Worm (Caenorhabditis elegans) whole organism, L1 larva: ENCODE data around the gene exc-7.

Experiments
- C04F5.9 ChIP-seq: sonication (generic microtip); optimal IDR thresholded peaks from 2 replicates; lab custom pipeline; 2016; ENCODE audit warnings: missing genetic modification characterization, missing compliant biosample characterization
- C16A3.4 ChIP-seq: fragments of 150-350 bp; optimal IDR thresholded peaks from 2 replicates; lab custom pipeline; 2014; ENCODE audit warnings: missing biosample characterization, missing genetic modification characterization
- F16B12.6 ChIP-seq: fragments of 150-350 bp; optimal IDR thresholded peaks from 2 replicates; lab custom pipeline; 2014; ENCODE audit warnings: missing biosample characterization, missing genetic modification characterization
- Y116A8C.19 ChIP-seq: sonication (generic microtip); optimal IDR thresholded peaks from 2 replicates; lab custom pipeline; 2016; ENCODE audit warnings: missing compliant biosample characterization, missing genetic modification characterization, borderline replicate concordance
- aha-1 ChIP-seq: fragments of 150-350 bp; optimal IDR thresholded peaks from 2 replicates; lab custom pipeline; 2014; ENCODE audit warnings: missing biosample characterization, missing genetic modification characterization
- ama-1 ChIP-seq: fragments of 150-350 bp; optimal IDR thresholded peaks from 2 replicates; lab custom pipeline; 2014
- ceh-63 ChIP-seq: fragments of 200-800 bp; sonication (Bioruptor generic); optimal IDR thresholded peaks from 2 replicates; lab custom pipeline; 2018; ENCODE audit warnings: mild to moderate bottlenecking, missing genetic modification characterization, missing compliant biosample characterization
- ceh-82 ChIP-seq, 3 experiments: fragments of 150-350 bp in 1 of 3; sonication (generic microtip) in 2 of 3; optimal IDR thresholded peaks; 2 replicates each; lab custom pipeline; 2014 to 2017; ENCODE audit warnings: missing biosample characterization in 3 of 3, missing genetic modification characterization in 3 of 3
- ceh-88 ChIP-seq: fragments of 200-800 bp; sonication (Bioruptor generic); IDR thresholded peaks from 2 replicates; pipeline ENCODE4 v1.3.6; 2022; ENCODE audit warnings: missing genetic modification characterization, missing compliant biosample characterization
- ceh-90 ChIP-seq: sonication (generic microtip); optimal IDR thresholded peaks from 2 replicates; lab custom pipeline; 2016; ENCODE audit warnings: missing genetic modification characterization, missing compliant biosample characterization
- ces-1 ChIP-seq: fragments of 150-350 bp; optimal IDR thresholded peaks from 2 replicates; lab custom pipeline; 2014; ENCODE audit warnings: missing biosample characterization, missing genetic modification reagents, missing genetic modification characterization
- dpl-1 ChIP-seq, 3 experiments: fragments of 150-350 bp in 2 of 3; sonication (generic microtip) in 1 of 3; optimal IDR thresholded peaks; 2 replicates each; lab custom pipeline; 2014 to 2017; ENCODE audit warnings: missing biosample characterization in 3 of 3, missing genetic modification characterization in 3 of 3, missing genetic modification reagents in 3 of 3
- efl-1 ChIP-seq, 4 experiments: fragments of 150-350 bp; optimal IDR thresholded peaks in 3 of 4; peaks in 1 of 4; 1 replicate in 1 of 4; 2 replicates in 3 of 4; lab custom pipeline; 2014; ENCODE audit warnings: missing biosample characterization in 2 of 4, missing genetic modification characterization in 2 of 4, missing genetic modification reagents in 2 of 4
- efl-3 ChIP-seq: fragments of 200-800 bp; sonication (Bioruptor generic); optimal IDR thresholded peaks from 2 replicates; lab custom pipeline; 2018; ENCODE audit warnings: mild to moderate bottlenecking, missing genetic modification characterization, missing compliant biosample characterization
- egl-13 ChIP-seq: sonication (generic microtip); optimal IDR thresholded peaks from 2 replicates; lab custom pipeline; 2016; ENCODE audit warnings: missing genotype, missing genetic modification reagents, missing genetic modification characterization, missing compliant biosample characterization
- elt-2 ChIP-seq: sonication (generic microtip); optimal IDR thresholded peaks from 2 replicates; lab custom pipeline; 2016; ENCODE audit warnings: missing genetic modification characterization, mild to moderate bottlenecking, inconsistent platforms, missing compliant biosample characterization, missing genetic modification reagents
- elt-3 ChIP-seq, 6 experiments: fragments of 150-350 bp in 1 of 6; sonication (generic microtip); optimal IDR thresholded peaks; 2 replicates each; lab custom pipeline; 2017 to 2018; ENCODE audit warnings: missing biosample characterization in 6 of 6, missing genetic modification characterization in 6 of 6, inconsistent platforms in 1 of 6
- ets-5 ChIP-seq: fragments of 200-800 bp; sonication (Bioruptor generic); IDR thresholded peaks from 2 replicates; pipeline ENCODE4 v1.3.6; 2022; ENCODE audit warnings: missing genetic modification characterization, missing compliant biosample characterization
- fkh-8 ChIP-seq: sonication (generic microtip); optimal IDR thresholded peaks from 2 replicates; lab custom pipeline; 2016; ENCODE audit warnings: mild to moderate bottlenecking, missing genetic modification characterization, missing compliant biosample characterization
- fos-1 ChIP-seq: fragments of 150-350 bp; optimal IDR thresholded peaks from 2 replicates; lab custom pipeline; 2014; ENCODE audit warnings: missing biosample characterization, missing genetic modification characterization
- grh-1 ChIP-seq: fragments of 200-800 bp; sonication (Bioruptor generic); IDR thresholded peaks from 2 replicates; pipeline ENCODE4 v1.3.6; 2022; ENCODE audit warnings: missing genetic modification reagents, missing genetic modification characterization, missing compliant biosample characterization
- hlh-17 ChIP-seq: fragments of 200-800 bp; sonication (Bioruptor generic); optimal IDR thresholded peaks from 2 replicates; lab custom pipeline; 2018; ENCODE audit warnings: missing genetic modification characterization, mild to moderate bottlenecking, missing compliant biosample characterization, moderate library complexity, borderline replicate concordance
- irx-1 ChIP-seq: sonication (generic microtip); optimal IDR thresholded peaks from 2 replicates; lab custom pipeline; 2016; ENCODE audit warnings: missing genetic modification characterization, missing compliant biosample characterization
- isw-1 ChIP-seq: fragments of 200-800 bp; sonication (Bioruptor generic); IDR thresholded peaks from 2 replicates; pipeline ENCODE4 v1.3.6; 2022; ENCODE audit warnings: missing genetic modification characterization, missing compliant biosample characterization
- lin-13 ChIP-seq: fragments of 150-350 bp; optimal IDR thresholded peaks from 2 replicates; lab custom pipeline; 2014; ENCODE audit warnings: missing biosample characterization, missing genetic modification reagents, missing genetic modification characterization
- lin-15B ChIP-seq: fragments of 150-350 bp; sonication (generic microtip); optimal IDR thresholded peaks from 3 replicates; lab custom pipeline; 2014; ENCODE audit warnings: missing biosample characterization, missing genetic modification characterization
- lir-3 ChIP-seq: sonication (generic microtip); optimal IDR thresholded peaks from 2 replicates; lab custom pipeline; 2016; ENCODE audit warnings: mild to moderate bottlenecking, missing genetic modification characterization, moderate library complexity, missing compliant biosample characterization; ENCODE audit not compliant: poor library complexity
- lsy-2 ChIP-seq, 2 experiments: fragments of 150-350 bp; optimal IDR thresholded peaks; 2 replicates each; lab custom pipeline; 2014; ENCODE audit warnings: missing biosample characterization in 2 of 2, missing genetic modification characterization in 2 of 2
- mab-9 ChIP-seq: fragments of 200-800 bp; sonication (Bioruptor generic); IDR thresholded peaks from 2 replicates; pipeline ENCODE4 v1.3.6; 2022; ENCODE audit warnings: missing genetic modification reagents, missing genetic modification characterization, missing compliant biosample characterization
- mdl-1 ChIP-seq, 2 experiments: fragments of 150-350 bp; optimal IDR thresholded peaks; 2 replicates each; lab custom pipeline; 2014 to 2017; ENCODE audit warnings: missing biosample characterization in 2 of 2, missing genetic modification characterization in 2 of 2, inconsistent platforms in 1 of 2
- mef-2 ChIP-seq: fragments of 150-350 bp; optimal IDR thresholded peaks from 2 replicates; lab custom pipeline; 2014; ENCODE audit warnings: missing biosample characterization, missing genetic modification characterization
- nhr-11 ChIP-seq: fragments of 150-350 bp; optimal IDR thresholded peaks from 2 replicates; lab custom pipeline; 2014; ENCODE audit warnings: missing biosample characterization, missing genetic modification characterization
- nhr-12 ChIP-seq: sonication (generic microtip); optimal IDR thresholded peaks from 2 replicates; lab custom pipeline; 2017; ENCODE audit warnings: missing biosample characterization, missing genetic modification characterization
- nhr-20 ChIP-seq: sonication (generic microtip); optimal IDR thresholded peaks from 2 replicates; lab custom pipeline; 2016; ENCODE audit warnings: mild to moderate bottlenecking, missing genetic modification characterization, missing compliant biosample characterization
- nhr-47 ChIP-seq: sonication (generic microtip); optimal IDR thresholded peaks from 2 replicates; lab custom pipeline; 2016; ENCODE audit warnings: mild to moderate bottlenecking, missing genetic modification characterization, moderate library complexity, missing compliant biosample characterization
- nhr-71 ChIP-seq: sonication (generic microtip); optimal IDR thresholded peaks from 2 replicates; lab custom pipeline; 2016; ENCODE audit warnings: mild to moderate bottlenecking, missing genetic modification characterization, moderate library complexity, missing compliant biosample characterization
- nhr-76 ChIP-seq: sonication (generic microtip); optimal IDR thresholded peaks from 2 replicates; lab custom pipeline; 2017; ENCODE audit warnings: missing biosample characterization, missing genetic modification characterization
- nhr-77 ChIP-seq: fragments of 150-350 bp; optimal IDR thresholded peaks from 2 replicates; lab custom pipeline; 2014; ENCODE audit warnings: missing biosample characterization, missing genetic modification characterization
- nhr-84 ChIP-seq: sonication (generic microtip); optimal IDR thresholded peaks from 2 replicates; lab custom pipeline; 2017; ENCODE audit warnings: missing biosample characterization, missing genetic modification characterization
- nhr-85 ChIP-seq: sonication (generic microtip); peaks from one replicate; lab custom pipeline; 2016; ENCODE audit warnings: missing genetic modification characterization, inconsistent platforms, missing compliant biosample characterization
- skn-1 ChIP-seq: fragments of 150-350 bp; optimal IDR thresholded peaks from 2 replicates; lab custom pipeline; 2014; ENCODE audit warnings: missing biosample characterization, missing genetic modification characterization
- snpc-4 ChIP-seq: fragments of 150-350 bp; optimal IDR thresholded peaks from 2 replicates; lab custom pipeline; 2014; ENCODE audit warnings: missing biosample characterization, missing genetic modification characterization
- snu-23 ChIP-seq: sonication (generic microtip); optimal IDR thresholded peaks from 2 replicates; lab custom pipeline; 2016; ENCODE audit warnings: missing genetic modification characterization, missing compliant biosample characterization
- sox-4 ChIP-seq: sonication (generic microtip); optimal IDR thresholded peaks from 2 replicates; lab custom pipeline; 2016; ENCODE audit warnings: missing genetic modification characterization, missing compliant biosample characterization
- sup-37 ChIP-seq: fragments of 200-800 bp; sonication (Bioruptor generic); optimal IDR thresholded peaks from 2 replicates; lab custom pipeline; 2018; ENCODE audit warnings: mild to moderate bottlenecking, missing genetic modification characterization, missing compliant biosample characterization
- tbx-2 ChIP-seq: sonication (generic microtip); optimal IDR thresholded peaks from 2 replicates; lab custom pipeline; 2016; ENCODE audit warnings: missing genetic modification characterization, missing compliant biosample characterization
- tlp-1 ChIP-seq: fragments of 150-350 bp; optimal IDR thresholded peaks from 2 replicates; lab custom pipeline; 2014; ENCODE audit warnings: missing biosample characterization, missing genetic modification characterization
- unc-30 ChIP-seq: sonication (generic microtip); optimal IDR thresholded peaks from 2 replicates; lab custom pipeline; 2017; ENCODE audit warnings: missing biosample characterization, missing genetic modification characterization
- unc-62 ChIP-seq: fragments of 150-350 bp; optimal IDR thresholded peaks from 2 replicates; lab custom pipeline; 2014; ENCODE audit warnings: missing biosample characterization, missing genetic modification reagents, missing genetic modification characterization
- unc-86 ChIP-seq: sonication (generic microtip); optimal IDR thresholded peaks from 2 replicates; lab custom pipeline; 2016; ENCODE audit warnings: missing genetic modification characterization, missing compliant biosample characterization
- vab-15 ChIP-seq: sonication (generic microtip); optimal IDR thresholded peaks from 2 replicates; lab custom pipeline; 2017; ENCODE audit warnings: missing genotype, mild to moderate bottlenecking, missing genetic modification characterization, missing compliant biosample characterization
- xbp-1 ChIP-seq: sonication (generic microtip); optimal IDR thresholded peaks from 2 replicates; lab custom pipeline; 2016; ENCODE audit warnings: missing genetic modification characterization, missing compliant biosample characterization

exc-7 gene

DNA sequence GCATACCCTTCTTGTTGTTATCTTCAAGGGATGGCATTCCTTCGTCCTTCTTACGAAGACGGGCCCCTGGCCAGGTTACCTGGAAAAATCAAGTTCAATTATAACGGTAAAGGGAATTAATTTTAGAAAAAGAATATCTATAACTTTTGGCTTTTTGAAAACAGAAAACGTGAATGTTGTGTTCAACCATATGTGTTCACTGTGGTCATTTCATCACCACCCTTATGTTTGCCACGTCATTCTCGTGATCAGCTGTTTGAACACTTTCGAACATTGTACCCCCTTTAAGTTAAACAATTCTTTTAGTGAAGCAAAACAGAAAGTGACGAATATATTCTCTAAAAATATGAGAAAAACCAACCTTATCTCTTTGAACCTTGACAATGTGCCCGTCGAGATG is 43.0 kb downstream of the exc-7 start:
- TF ChIP-seq efl-1 (optimal IDR thresholded peaks at IDR 0.05; lab: Kevin White, UChicago), result no peak
- peak in 1 of 2 experiments; percentile 39 for TF ChIP-seq efl-1 (GFP tag; optimal IDR thresholded peaks at IDR 0.05 in 1 of 2; lab: Kevin White, UChicago)
- peak; percentile 26 for TF ChIP-seq nhr-85 (tag; lab: Kevin White, UChicago)
- TF ChIP-seq Y116A8C.19, result no peak

DNA sequence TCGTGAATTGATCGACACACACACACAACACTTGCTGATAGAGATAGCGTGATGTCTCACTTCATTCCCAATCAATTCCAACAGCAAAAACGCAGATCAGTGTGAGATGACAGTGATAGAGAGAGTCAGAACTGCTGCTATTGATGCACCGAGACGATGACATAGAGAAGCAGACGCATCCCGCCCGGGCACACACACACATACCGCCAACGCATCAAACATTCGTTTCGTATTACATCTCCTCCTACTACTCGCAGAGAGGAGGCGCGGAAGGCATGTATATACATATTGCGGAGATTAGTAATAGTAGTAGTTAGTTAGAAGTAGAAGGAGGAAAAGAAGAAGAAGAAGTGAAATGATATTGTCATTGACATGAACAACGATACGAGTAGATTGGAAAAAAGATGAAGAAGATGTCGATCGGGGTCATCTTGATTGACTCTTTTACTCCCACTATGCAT is 43.7 kb downstream of the exc-7 start:
- TF ChIP-seq skn-1 (tag; lab: Kevin White, UChicago) (peak; percentile 32), grh-1 (GFP tag; lab: Robert Waterston, UW) (no peak), efl-3 (no peak), egl-13 (tag; lab: Kevin White, UChicago) (no peak), dpl-1 (GFP tag; optimal IDR thresholded peaks at IDR 0.05; lab: Kevin White, UChicago) (peak in 1 of 3 experiments; percentile 17), fos-1 (tag; lab: Kevin White, UChicago) (no peak), nhr-11 (tag; lab: Kevin White, UChicago) (no peak), elt-3 (tag; optimal IDR thresholded peaks at IDR 0.05; lab: Kevin White, UChicago) (peak in 5 of 6 experiments; percentile 23 to 79 (median 64)), ceh-82 (tag; optimal IDR thresholded peaks at IDR 0.05; lab: Kevin White, UChicago) (peak in 2 of 3 experiments; percentile 18 to 35), unc-62 (GFP tag; lab: Kevin White, UChicago) (no peak), fkh-8 (tag; lab: Kevin White, UChicago) (no peak), mef-2 (tag; lab: Kevin White, UChicago) (no peak), lin-15B (no peak), vab-15 (no peak), snpc-4 (tag; lab: Kevin White, UChicago) (no peak), ceh-63 (no peak), sox-4 (no peak), lin-13 (GFP tag; lab: Kevin White, UChicago) (no peak), elt-2 (tag; lab: Kevin White, UChicago) (peak; percentile 62), unc-30 (tag; lab: Kevin White, UChicago) (no peak), nhr-47 (tag; lab: Kevin White, UChicago) (peak; percentile 17), C04F5.9 (tag; lab: Kevin White, UChicago) (no peak), F16B12.6 (no peak), C16A3.4 (peak; percentile 61), nhr-84 (no peak), nhr-77 (tag; lab: Kevin White, UChicago) (no peak), tlp-1 (tag; lab: Kevin White, UChicago) (no peak), mdl-1 (tag; optimal IDR thresholded peaks at IDR 0.05; lab: Kevin White, UChicago) (peak in 1 of 2 experiments; percentile 70), nhr-71 (tag; lab: Kevin White, UChicago) (peak; percentile 80), ceh-90 (tag; lab: Kevin White, UChicago) (no peak), snu-23 (peak; percentile 79), lir-3 (tag; lab: Kevin White, UChicago) (no peak), nhr-76 (tag; lab: Kevin White, UChicago) (no peak), tbx-2 (tag; lab: Kevin White, UChicago) (peak; percentile 0), mab-9 (no peak), ama-1 (peak; percentile 81), lsy-2 (tag; optimal IDR thresholded peaks at IDR 0.05; lab: Kevin White, UChicago) (peak; percentile 26 to 55), hlh-17 (GFP tag; lab: Kevin White, UChicago) (no peak), ces-1 (GFP tag; lab: Kevin White, UChicago) (no peak), ets-5 (GFP tag; lab: Robert Waterston, UW) (no peak), nhr-85 (tag; lab: Kevin White, UChicago) (peak; percentile 87), ceh-88 (GFP tag; lab: Robert Waterston, UW) (no peak), xbp-1 (tag; lab: Kevin White, UChicago) (peak; percentile 25), nhr-12 (tag; lab: Kevin White, UChicago) (no peak), isw-1 (GFP tag; lab: Robert Waterston, UW) (no peak), irx-1 (tag; lab: Kevin White, UChicago) (no peak), nhr-20 (tag; lab: Kevin White, UChicago) (peak; percentile 72), unc-86 (no peak), sup-37 (GFP tag; lab: Kevin White, UChicago) (no peak), aha-1 (tag; lab: Kevin White, UChicago) (no peak)
